Worm (Caenorhabditis elegans): ENCODE data around the gene Y57G11C.30.

Gene Y57G11C.30

ce11 chrIV:14958551-14958950 lies 19.9 kb downstream of the Y57G11C.30 start, which contains the start of gene Y41E3.1:
TSS of gene Y41E3.1 (minus strand) at chrIV:14958874.
- no peak for TF ChIP-seq F39B2.1 (GFP tag; IDR thresholded peaks at IDR 0.05)
- no peak for TF ChIP-seq F57A8.1 (GFP tag; optimal IDR thresholded peaks at IDR 0.05)
- no peak for TF ChIP-seq C17E4.6 (GFP tag; IDR thresholded peaks at IDR 0.05)
- no peak for TF ChIP-seq lin-35 (GFP tag; optimal IDR thresholded peaks at IDR 0.05)
- no peak for TF ChIP-seq ztf-22 (GFP tag; optimal IDR thresholded peaks at IDR 0.05)
- 0 out of 2 replicates have a peak, but pooled peaks have one; percentile 24 for TF ChIP-seq D2030.7 (GFP tag; IDR thresholded peaks at IDR 0.05)
- TF ChIP-seq ama-1 (optimal IDR thresholded peaks at IDR 0.05): no peak
- peak in 1 of 2 experiments; percentile 20 for TF ChIP-seq ama-1 (GFP tag; optimal IDR thresholded peaks at IDR 0.05)
- no peak for TF ChIP-seq ztf-6 (GFP tag; IDR thresholded peaks at IDR 0.05)
- no peak for TF ChIP-seq F55B11.4 (tag; optimal IDR thresholded peaks at IDR 0.05; ENCODE audit: borderline replicate concordance, insufficient read depth)
- TF ChIP-seq mcd-1 (GFP tag; IDR thresholded peaks at IDR 0.05): peak; percentile 54
- no peak for TF ChIP-seq ceh-91 (GFP tag; IDR thresholded peaks at IDR 0.05)
- TF ChIP-seq madf-6 (GFP tag; IDR thresholded peaks at IDR 0.05): 0 out of 2 replicates have a peak, but pooled peaks have one; percentile 32
- TF ChIP-seq ekl-4 (GFP tag; IDR thresholded peaks at IDR 0.05): no peak
- peak; percentile 57; the same call in 1 of the 2 replicates for TF ChIP-seq madf-3 (GFP tag; IDR thresholded peaks at IDR 0.05)
- TF ChIP-seq sdz-38 (tag; optimal IDR thresholded peaks at IDR 0.05): no peak
- TF ChIP-seq fkh-3 (tag; optimal IDR thresholded peaks at IDR 0.05): no peak
- TF ChIP-seq pbrm-1 (GFP tag; IDR thresholded peaks at IDR 0.05): 0 out of 2 replicates have a peak, but pooled peaks have one; percentile 45
- peak; percentile 65 for TF ChIP-seq hsf-1 (GFP tag; IDR thresholded peaks at IDR 0.05)
- TF ChIP-seq ceh-27 (GFP tag; optimal IDR thresholded peaks at IDR 0.05): no peak
- no peak for TF ChIP-seq B0019.2 (GFP tag; conservative IDR thresholded peaks at IDR 0.05)
- no peak for TF ChIP-seq hmg-20 (GFP tag; IDR thresholded peaks at IDR 0.05)
- TF ChIP-seq Y95B8A.8 (GFP tag; IDR thresholded peaks at IDR 0.05): 0 out of 2 replicates have a peak, but pooled peaks have one; percentile 60
- TF ChIP-seq ccch-3 (GFP tag; optimal IDR thresholded peaks at IDR 0.05): no peak
- TF ChIP-seq nfya-2 (GFP tag; IDR thresholded peaks at IDR 0.05): no peak
- no peak for TF ChIP-seq B0261.1 (tag; optimal IDR thresholded peaks at IDR 0.05)
- 0 out of 2 replicates have a peak, but pooled peaks have one; percentile 8 for TF ChIP-seq F33H1.4 (GFP tag; IDR thresholded peaks at IDR 0.05)
- no peak for TF ChIP-seq chd-7 (tag; optimal IDR thresholded peaks at IDR 0.05)
- TF ChIP-seq attf-6 (GFP tag; IDR thresholded peaks at IDR 0.05): peak; percentile 96
- no peak for TF ChIP-seq madf-10 (tag; optimal IDR thresholded peaks at IDR 0.05)
- TF ChIP-seq lin-54 (GFP tag; optimal IDR thresholded peaks at IDR 0.05): peak; percentile 32
- no peak for TF ChIP-seq somi-1 (GFP tag; optimal IDR thresholded peaks at IDR 0.05)
- no peak for TF ChIP-seq nhr-80 (tag; optimal IDR thresholded peaks at IDR 0.05)
- no peak for TF ChIP-seq zfh-2 (GFP tag; conservative IDR thresholded peaks at IDR 0.05)
- TF ChIP-seq tbp1 (GFP tag; optimal IDR thresholded peaks at IDR 0.05): peak; percentile 14
- TF ChIP-seq lin-40 (tag; optimal IDR thresholded peaks at IDR 0.05): no peak
- peak; percentile 12 for TF ChIP-seq snpc-1.3 (tag; optimal IDR thresholded peaks at IDR 0.05; ENCODE audit: insufficient read depth)
- no peak for TF ChIP-seq dpff-1 (tag; optimal IDR thresholded peaks at IDR 0.05)
- TF ChIP-seq zim-3 (tag; optimal IDR thresholded peaks at IDR 0.05): no peak
- TF ChIP-seq nfyb-1 (GFP tag; IDR thresholded peaks at IDR 0.05): no peak
- no peak for TF ChIP-seq ztf-28 (GFP tag; IDR thresholded peaks at IDR 0.05)
- TF ChIP-seq pha-4 (tag; optimal IDR thresholded peaks at IDR 0.05): no peak
- no peak for TF ChIP-seq nfya-1 (tag; optimal IDR thresholded peaks at IDR 0.05; ENCODE audit: borderline replicate concordance, insufficient read depth)
- TF ChIP-seq Y53F4B.3 (GFP tag; IDR thresholded peaks at IDR 0.05): no peak
- TF ChIP-seq lin-26 (GFP tag; IDR thresholded peaks at IDR 0.05): no peak
- TF ChIP-seq rpc-1 (optimal IDR thresholded peaks at IDR 0.05): no peak
- TF ChIP-seq rpc-1 (tag; optimal IDR thresholded peaks at IDR 0.05): no peak
- no peak for TF ChIP-seq efl-1 (GFP tag; optimal IDR thresholded peaks at IDR 0.05)
- no peak for TF ChIP-seq cebp-2 (GFP tag; IDR thresholded peaks at IDR 0.05)
- no peak for TF ChIP-seq snpc-1.1 (tag; optimal IDR thresholded peaks at IDR 0.05; ENCODE audit: insufficient read depth)

Measured in whole organism, young adult.